Worm (Caenorhabditis elegans) whole organism, L4/young adult: Measurements from ENCODE around the gene C50F4.10.

ENCODE experiments used
- W03F9.2 ChIP-seq: fragments of 150-350 bp; optimal IDR thresholded peaks from 2 replicates; lab custom pipeline; 2014; ENCODE audit warnings: missing biosample characterization, missing genetic modification characterization
- dao-5 ChIP-seq: sonication (generic microtip); optimal IDR thresholded peaks from 2 replicates; lab custom pipeline; 2016; ENCODE audit warnings: missing genotype, missing genetic modification characterization, moderate library complexity, missing compliant biosample characterization
- him-1 ChIP-seq: sonication (generic microtip); optimal IDR thresholded peaks from 2 replicates; lab custom pipeline; 2016; ENCODE audit warnings: missing genotype, missing genetic modification reagents, missing genetic modification characterization, missing compliant biosample characterization

DNA sequence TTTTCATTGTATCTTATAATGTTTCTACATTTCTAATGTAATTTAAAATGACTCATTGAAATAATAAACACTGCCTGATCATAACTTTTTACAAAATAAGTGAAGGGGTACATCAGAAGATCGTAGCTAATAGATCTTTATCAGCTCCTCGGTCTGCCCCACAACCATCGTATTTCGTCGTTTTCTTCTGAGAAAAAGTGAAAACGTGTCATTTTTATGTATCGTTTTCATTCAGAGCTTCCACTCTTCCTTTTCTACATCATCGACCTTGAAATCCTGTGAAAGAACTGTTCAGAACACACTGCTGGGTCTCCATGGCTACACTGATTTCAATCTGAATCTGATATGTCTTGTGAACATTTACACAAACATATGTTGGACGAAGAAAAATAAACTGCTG lies 32.1 kb downstream of the C50F4.10 start:
- TF ChIP-seq dao-5 (tag; lab: Kevin White, UChicago), result no peak
- TF ChIP-seq W03F9.2, result no peak
- TF ChIP-seq him-1 (tag; lab: Kevin White, UChicago), result no peak
